Worm (Caenorhabditis elegans) whole organism, mixed stage, embryonic: ENCODE data around the gene R07C3.3.
A peak's percentile ranks its signal among the peaks of the same experiment; 100 is the strongest.
"Not testable (repeated sequence)": the region's sequence is repeated elsewhere in the genome, so short reads cannot be mapped to it uniquely, and the experiment has no call there.

ENCODE experiments used
- blmp-1 ChIP-seq: fragments of 150-350 bp; optimal IDR thresholded peaks from 2 replicates; lab custom pipeline; 2014; ENCODE audit warnings: missing biosample characterization, missing genetic modification characterization
- drap-1 ChIP-seq: fragments of 200-800 bp; sonication (Bioruptor generic); optimal IDR thresholded peaks from 3 replicates; lab custom pipeline; 2018; ENCODE audit warnings: mild to moderate bottlenecking, missing genetic modification characterization, missing compliant biosample characterization
- elt-3 ChIP-seq: fragments of 150-350 bp; optimal IDR thresholded peaks from 2 replicates; lab custom pipeline; 2014; ENCODE audit warnings: missing biosample characterization, missing genetic modification characterization
- hlh-1 ChIP-seq: fragments of 150-350 bp; optimal IDR thresholded peaks from 2 replicates; lab custom pipeline; 2014; ENCODE audit warnings: missing biosample characterization, missing genetic modification reagents, missing genetic modification characterization
- lin-32 ChIP-seq: fragments of 200-800 bp; sonication (Bioruptor generic); optimal IDR thresholded peaks from 2 replicates; lab custom pipeline; 2018; ENCODE audit warnings: mild to moderate bottlenecking, missing genetic modification characterization, missing compliant biosample characterization
- lsy-2 ChIP-seq: fragments of 150-350 bp; optimal IDR thresholded peaks from 2 replicates; lab custom pipeline; 2014; ENCODE audit warnings: missing biosample characterization, missing genetic modification characterization
- mab-5 ChIP-seq: fragments of 150-350 bp; optimal IDR thresholded peaks from 2 replicates; lab custom pipeline; 2014; ENCODE audit warnings: missing biosample characterization, missing genetic modification characterization
- mep-1 ChIP-seq: fragments of 150-350 bp; optimal IDR thresholded peaks from 2 replicates; lab custom pipeline; 2017; ENCODE audit warnings: missing biosample characterization, missing genetic modification reagents, missing genetic modification characterization, inconsistent platforms
- nhr-12 ChIP-seq: fragments of 150-350 bp; optimal IDR thresholded peaks from 2 replicates; lab custom pipeline; 2014; ENCODE audit warnings: missing biosample characterization, missing genetic modification characterization
- nhr-237 ChIP-seq: fragments of 150-350 bp; optimal IDR thresholded peaks from 2 replicates; lab custom pipeline; 2014; ENCODE audit warnings: missing biosample characterization, missing genetic modification characterization
- nhr-28 ChIP-seq: fragments of 150-350 bp; optimal IDR thresholded peaks from 2 replicates; lab custom pipeline; 2014; ENCODE audit warnings: missing biosample characterization, missing genetic modification characterization
- sem-2 ChIP-seq: fragments of 200-800 bp; sonication (Bioruptor generic); optimal IDR thresholded peaks from 2 replicates; lab custom pipeline; 2018; ENCODE audit warnings: mild to moderate bottlenecking, missing genetic modification characterization, missing compliant biosample characterization
- snpc-4 ChIP-seq: fragments of 150-350 bp; optimal IDR thresholded peaks from 2 replicates; lab custom pipeline; 2014; ENCODE audit warnings: missing biosample characterization, missing genetic modification characterization
- unc-120 ChIP-seq: sonication (generic microtip); optimal IDR thresholded peaks from 2 replicates; lab custom pipeline; 2017; ENCODE audit warnings: missing genetic modification characterization, missing compliant biosample characterization; ENCODE audit not compliant: poor library complexity, severe bottlenecking
- zip-8 ChIP-seq: fragments of 150-350 bp; optimal IDR thresholded peaks from 2 replicates; lab custom pipeline; 2014; ENCODE audit warnings: missing biosample characterization, missing genetic modification characterization
- ztf-11 ChIP-seq: fragments of 150-350 bp; optimal IDR thresholded peaks from 2 replicates; lab custom pipeline; 2014; ENCODE audit warnings: missing biosample characterization, missing genetic modification characterization

Gene R07C3.3

DNA sequence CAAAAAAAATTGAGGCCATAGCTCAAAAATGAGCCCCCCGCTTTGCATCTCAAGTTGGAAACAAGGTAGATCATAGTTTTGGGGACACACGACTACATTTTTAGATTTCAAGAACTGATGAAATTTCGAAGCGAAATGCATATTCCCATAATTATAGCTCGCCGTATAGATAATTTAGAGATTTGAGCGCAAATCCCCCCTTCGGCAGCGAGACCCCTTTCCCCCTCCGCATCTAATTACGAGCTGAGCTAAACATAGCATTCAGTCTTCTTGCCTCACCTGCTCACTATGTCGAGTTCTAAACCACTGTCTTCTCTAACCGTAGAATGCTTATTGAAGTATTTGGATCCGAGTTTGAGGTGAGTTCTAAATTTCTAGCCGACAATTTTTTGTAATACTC, 40.5 kb downstream of the R07C3.3 start, which contains the start of the genes fbxc-17 and fbxc-15:
Gene fbxc-17, minus strand, starts transcription at position 101 of the 400 bp plus-strand sequence.
Gene fbxc-15, plus strand, starts transcription at position 289 of the 400 bp plus-strand sequence.
- no peak for TF ChIP-seq elt-3
- no peak for TF ChIP-seq nhr-28

DNA sequence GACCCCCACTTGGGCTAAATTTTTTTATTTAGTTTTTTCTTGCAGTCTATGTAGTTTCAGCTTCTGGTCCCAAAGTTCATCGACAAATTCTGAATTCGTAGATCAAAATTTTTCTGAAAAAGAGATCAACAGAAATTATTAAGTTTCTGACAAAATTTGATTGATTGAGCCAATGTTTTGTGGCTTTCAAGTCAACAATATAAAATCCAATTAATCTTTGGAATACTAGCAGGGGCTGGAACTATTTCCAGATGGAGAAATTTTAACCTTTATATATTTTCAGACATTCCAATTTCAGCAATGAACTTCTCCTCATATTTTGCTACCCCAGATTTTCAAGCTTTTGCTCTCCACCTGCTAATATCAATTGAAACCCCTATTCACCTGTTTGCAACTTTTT, 44.2 kb downstream of the R07C3.3 start, which contains the start of gene srh-274:
Gene srh-274, plus strand, starts transcription at position 301 of the 400 bp plus-strand sequence.
- TF ChIP-seq lsy-2 (tag; lab: Kevin White, UChicago) (no peak), drap-1 (no peak), mab-5 (no peak), unc-120 (tag; lab: Kevin White, UChicago) (no peak), zip-8 (tag; lab: Kevin White, UChicago) (no peak), blmp-1 (tag; lab: Kevin White, UChicago) (no peak), snpc-4 (tag; lab: Kevin White, UChicago) (no peak), lin-32 (GFP tag; lab: Kevin White, UChicago) (no peak), nhr-237 (no peak), mep-1 (tag; lab: Kevin White, UChicago) (no peak), nhr-12 (tag; lab: Kevin White, UChicago) (no peak), sem-2 (GFP tag; lab: Kevin White, UChicago) (no peak), ztf-11 (no peak)
- TF ChIP-seq, all 35 proteins: peak for 0

DNA sequence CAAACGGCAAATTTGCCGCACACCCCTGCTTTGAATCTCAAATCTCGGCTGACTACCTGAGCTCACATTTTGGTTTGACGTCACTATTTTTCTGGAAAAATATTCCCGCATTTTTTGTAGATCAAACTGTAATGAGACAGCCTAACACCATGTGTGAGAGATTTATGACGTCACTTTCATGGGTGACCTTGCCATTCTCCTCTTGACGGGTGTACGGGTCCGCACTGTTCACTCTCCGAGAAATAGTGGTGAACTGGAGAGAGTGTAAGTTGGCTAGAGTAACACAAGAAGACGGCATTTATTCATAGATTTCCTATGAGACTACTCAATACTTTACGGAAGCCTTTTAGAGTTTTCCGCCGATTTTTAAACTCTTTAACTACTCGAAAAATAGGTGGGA, 47.1 kb downstream of the R07C3.3 start, which contains the start of gene fbxc-40:
Gene fbxc-40, plus strand, starts transcription at position 301 of the 400 bp plus-strand sequence.
- not testable (repeated sequence) for TF ChIP-seq zip-8, mep-1, lsy-2 (tag; lab: Kevin White, UChicago)

DNA sequence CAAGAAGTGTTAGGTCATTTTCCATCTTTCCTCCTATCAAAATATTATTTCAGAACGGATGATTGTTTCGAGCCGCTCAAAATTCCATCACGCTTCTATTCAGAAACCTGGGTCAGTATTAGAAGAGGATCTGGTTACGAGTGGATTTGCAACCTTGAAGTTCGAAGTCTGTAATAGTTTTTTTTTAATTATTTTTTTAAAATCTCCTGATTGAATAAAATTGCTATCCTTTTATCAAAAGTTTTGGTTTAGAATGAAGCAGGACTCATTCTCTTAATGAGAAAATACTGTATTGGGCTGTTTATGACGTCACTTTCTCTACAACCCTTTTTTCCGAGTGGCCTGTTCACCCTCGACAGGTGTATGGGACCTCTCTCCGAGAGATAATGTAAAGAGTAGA, 49.8 kb downstream of the R07C3.3 start, which contains the start of gene fbxc-39:
Gene fbxc-39, plus strand, starts transcription at position 301 of the 400 bp plus-strand sequence.
- TF ChIP-seq zip-8 (tag; lab: Kevin White, UChicago) (no peak), mab-5 (no peak), hlh-1 (peak; percentile 22)
